Worm (Caenorhabditis elegans) whole organism, late embryonic: ENCODE results near the gene clec-168.

Experiments used
- C38D4.7 ChIP-seq: fragments of 200-800 bp; sonication (Bioruptor generic); optimal IDR thresholded peaks from 2 replicates; lab custom pipeline; 2018; ENCODE audit warnings: mild to moderate bottlenecking, missing genetic modification characterization, moderate library complexity, missing compliant biosample characterization
- F13H6.1 ChIP-seq: sonication (generic microtip); optimal IDR thresholded peaks from 2 replicates; lab custom pipeline; 2016; ENCODE audit warnings: missing genetic modification characterization, missing compliant biosample characterization
- K09A11.1 ChIP-seq: sonication (generic microtip); optimal IDR thresholded peaks from 2 replicates; lab custom pipeline; 2017; ENCODE audit warnings: antibody characterized with exemption, mild to moderate bottlenecking, missing genetic modification characterization, missing compliant biosample characterization; ENCODE audit not compliant: insufficient read depth
- ahr-1 ChIP-seq: sonication (generic microtip); optimal IDR thresholded peaks from 2 replicates; lab custom pipeline; 2016; ENCODE audit warnings: missing genetic modification characterization, missing compliant biosample characterization
- ama-1 ChIP-seq: fragments of 150-350 bp; optimal IDR thresholded peaks from 2 replicates; lab custom pipeline; 2014
- ceh-19 ChIP-seq: fragments of 200-800 bp; sonication (Bioruptor generic); optimal IDR thresholded peaks from 2 replicates; lab custom pipeline; 2018; ENCODE audit warnings: mild to moderate bottlenecking, missing genetic modification characterization, missing compliant biosample characterization
- ceh-22 ChIP-seq: sonication (generic microtip); optimal IDR thresholded peaks from 2 replicates; lab custom pipeline; 2017; ENCODE audit warnings: missing biosample characterization, missing genetic modification characterization
- ceh-24 ChIP-seq: sonication (generic microtip); optimal IDR thresholded peaks from 2 replicates; lab custom pipeline; 2016; ENCODE audit warnings: mild to moderate bottlenecking, missing genetic modification characterization, missing compliant biosample characterization
- ceh-30 ChIP-seq: fragments of 150-350 bp; optimal IDR thresholded peaks from 2 replicates; lab custom pipeline; 2014; ENCODE audit warnings: missing biosample characterization, missing genetic modification characterization
- ceh-45 ChIP-seq: fragments of 200-800 bp; sonication (Bioruptor generic); IDR thresholded peaks from 2 replicates; pipeline ENCODE4 v1.3.6; 2022; ENCODE audit warnings: missing genetic modification reagents, missing genetic modification characterization, missing compliant biosample characterization
- ceh-48 ChIP-seq: sonication (generic microtip); optimal IDR thresholded peaks from 2 replicates; lab custom pipeline; 2016; ENCODE audit warnings: missing genetic modification characterization, inconsistent platforms, missing compliant biosample characterization
- ceh-6 ChIP-seq: fragments of 200-800 bp; sonication (Bioruptor generic); optimal IDR thresholded peaks from 2 replicates; lab custom pipeline; 2018; ENCODE audit warnings: mild to moderate bottlenecking, missing genetic modification characterization, missing compliant biosample characterization
- dve-1 ChIP-seq: sonication (generic microtip); optimal IDR thresholded peaks from 2 replicates; lab custom pipeline; 2017; ENCODE audit warnings: antibody characterized with exemption, mild to moderate bottlenecking, missing genetic modification characterization, missing compliant biosample characterization
- elt-2 ChIP-seq: sonication (generic microtip); optimal IDR thresholded peaks from 2 replicates; lab custom pipeline; 2016; ENCODE audit warnings: missing genetic modification reagents, missing genetic modification characterization, missing compliant biosample characterization
- elt-4 ChIP-seq: sonication (generic microtip); optimal IDR thresholded peaks from 2 replicates; lab custom pipeline; 2016; ENCODE audit warnings: missing genetic modification characterization, missing compliant biosample characterization
- ets-4 ChIP-seq: sonication (generic microtip); optimal IDR thresholded peaks from 2 replicates; lab custom pipeline; 2016; ENCODE audit warnings: missing genetic modification characterization, missing compliant biosample characterization
- eyg-1 ChIP-seq: sonication (generic microtip); optimal IDR thresholded peaks from 2 replicates; lab custom pipeline; 2016; ENCODE audit warnings: missing genotype, missing genetic modification characterization, missing compliant biosample characterization
- fkh-10 ChIP-seq: fragments of 150-350 bp; optimal IDR thresholded peaks from 2 replicates; lab custom pipeline; 2014; ENCODE audit warnings: missing biosample characterization, missing genetic modification reagents, missing genetic modification characterization
- fkh-6 ChIP-seq: sonication (generic microtip); optimal IDR thresholded peaks from 2 replicates; lab custom pipeline; 2016; ENCODE audit warnings: missing genetic modification characterization, missing compliant biosample characterization
- gmeb-2 ChIP-seq: sonication (generic microtip); optimal IDR thresholded peaks from 2 replicates; lab custom pipeline; 2016; ENCODE audit warnings: missing genetic modification characterization, inconsistent platforms, missing compliant biosample characterization
- hlh-15 ChIP-seq: sonication (generic microtip); optimal IDR thresholded peaks from 2 replicates; lab custom pipeline; 2016; ENCODE audit warnings: missing genetic modification characterization, missing compliant biosample characterization
- hlh-30 ChIP-seq: sonication (generic microtip); optimal IDR thresholded peaks from 2 replicates; lab custom pipeline; 2017; ENCODE audit warnings: antibody characterized with exemption, missing genetic modification characterization, missing compliant biosample characterization; ENCODE audit not compliant: insufficient read depth
- hlh-8 ChIP-seq: sonication (generic microtip); optimal IDR thresholded peaks from 2 replicates; lab custom pipeline; 2016; ENCODE audit warnings: missing genotype, missing genetic modification characterization, missing compliant biosample characterization
- madf-2 ChIP-seq: sonication (generic microtip); optimal IDR thresholded peaks from 2 replicates; lab custom pipeline; 2017; ENCODE audit warnings: missing genetic modification characterization, missing compliant biosample characterization
- nfya-1 ChIP-seq: sonication (generic microtip); optimal IDR thresholded peaks from 2 replicates; lab custom pipeline; 2017; ENCODE audit warnings: missing genetic modification characterization, mild to moderate bottlenecking, missing compliant biosample characterization, antibody characterized with exemption, moderate library complexity
- nhr-11 ChIP-seq: fragments of 150-350 bp; optimal IDR thresholded peaks from 2 replicates; lab custom pipeline; 2014; ENCODE audit warnings: missing biosample characterization, missing genetic modification characterization
- npax-4 ChIP-seq: sonication (generic microtip); optimal IDR thresholded peaks from 2 replicates; lab custom pipeline; 2016; ENCODE audit warnings: missing genetic modification characterization, missing compliant biosample characterization
- pha-4 ChIP-seq: fragments of 150-350 bp; optimal IDR thresholded peaks from 2 replicates; lab custom pipeline; 2018; ENCODE audit warnings: missing biosample characterization, missing genetic modification reagents, missing genetic modification characterization
- sox-2 ChIP-seq: fragments of 200-800 bp; sonication (Bioruptor generic); IDR thresholded peaks from 2 replicates; pipeline ENCODE4 v1.3.6; 2022; ENCODE audit warnings: missing genetic modification reagents, missing genetic modification characterization, missing compliant biosample characterization
- sox-4 ChIP-seq: sonication (generic microtip); optimal IDR thresholded peaks from 2 replicates; lab custom pipeline; 2017; ENCODE audit warnings: mild to moderate bottlenecking, missing genetic modification characterization, inconsistent platforms, missing compliant biosample characterization
- tbx-2 ChIP-seq: sonication (generic microtip); optimal IDR thresholded peaks from 2 replicates; lab custom pipeline; 2016; ENCODE audit warnings: missing genetic modification characterization, missing compliant biosample characterization
- tbx-7 ChIP-seq: sonication (generic microtip); optimal IDR thresholded peaks from 2 replicates; lab custom pipeline; 2016; ENCODE audit warnings: missing genotype, missing genetic modification characterization, missing compliant biosample characterization
- unc-3 ChIP-seq, 2 experiments: fragments of 200-800 bp in 1 of 2; sonication (Bioruptor generic) in 1 of 2; sonication (generic microtip) in 1 of 2; conservative IDR thresholded peaks in 1 of 2; optimal IDR thresholded peaks in 1 of 2; 2 replicates each; pipeline versions ENCODE4 v1.3.6 to Lab custom; 2016 to 2022; ENCODE audit warnings: missing compliant biosample characterization in 2 of 2, missing genetic modification characterization in 2 of 2, missing genetic modification reagents in 1 of 2
- unc-42 ChIP-seq: sonication (generic microtip); optimal IDR thresholded peaks from 2 replicates; lab custom pipeline; 2016; ENCODE audit warnings: missing genotype, missing genetic modification characterization, missing compliant biosample characterization
- unc-55 ChIP-seq: sonication (generic microtip); optimal IDR thresholded peaks from 2 replicates; lab custom pipeline; 2017; ENCODE audit warnings: missing biosample characterization, missing genetic modification reagents, missing genetic modification characterization
- unc-86 ChIP-seq: sonication (generic microtip); optimal IDR thresholded peaks from 2 replicates; lab custom pipeline; 2016; ENCODE audit warnings: missing genetic modification characterization, missing compliant biosample characterization
- zip-5 ChIP-seq: sonication (generic microtip); optimal IDR thresholded peaks from 2 replicates; lab custom pipeline; 2016; ENCODE audit warnings: missing genetic modification characterization, missing compliant biosample characterization
- ztf-16 ChIP-seq: sonication (generic microtip); optimal IDR thresholded peaks from 2 replicates; lab custom pipeline; 2017; ENCODE audit warnings: missing genetic modification characterization, missing compliant biosample characterization

Gene clec-168

DNA sequence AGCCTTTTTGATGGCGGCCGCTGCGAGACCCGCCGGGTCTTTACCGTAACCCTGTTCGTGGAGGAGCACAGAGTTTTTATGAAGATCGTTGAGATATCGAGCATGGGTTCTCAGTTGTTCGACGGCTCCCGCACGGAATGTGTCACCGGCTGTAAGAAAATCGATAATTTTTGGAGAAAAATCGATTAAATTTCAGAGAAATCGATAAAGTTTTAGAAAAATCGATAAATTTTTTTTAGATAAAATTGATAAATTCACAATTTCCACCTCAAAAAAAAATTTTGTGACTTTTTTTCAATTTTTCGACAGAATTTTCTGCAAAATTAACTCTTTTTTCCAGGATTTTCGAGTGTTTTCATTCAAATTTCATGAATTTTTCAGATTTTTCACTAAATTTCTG lies 22.0 kb upstream of the clec-168 start (continued):
- TF ChIP-seq nfya-1 (tag; lab: Kevin White, UChicago) (no peak), ceh-24 (tag; lab: Kevin White, UChicago) (no peak)

DNA sequence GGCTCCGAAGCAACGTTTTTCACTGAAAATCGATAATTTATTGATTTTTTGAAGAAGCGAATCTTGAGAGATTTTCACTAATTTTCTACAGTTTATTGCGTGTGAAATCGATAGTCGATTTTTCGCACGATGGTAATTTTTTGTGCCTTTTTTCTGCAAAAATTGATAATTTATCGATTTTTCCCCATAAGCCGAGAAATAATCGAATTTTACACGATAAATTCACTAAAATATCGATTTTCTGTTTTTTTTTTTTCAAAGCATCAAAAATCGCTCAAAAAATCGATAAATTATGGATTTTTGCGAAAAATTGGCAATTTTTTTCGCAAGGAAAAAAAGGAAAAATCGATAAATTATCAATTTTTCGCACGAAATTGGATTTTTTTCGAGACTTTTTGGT lies 21.0 kb upstream of the clec-168 start:
- TF ChIP-seq zip-5 (tag; lab: Kevin White, UChicago) (no peak), ceh-48 (peak; percentile 10)

DNA sequence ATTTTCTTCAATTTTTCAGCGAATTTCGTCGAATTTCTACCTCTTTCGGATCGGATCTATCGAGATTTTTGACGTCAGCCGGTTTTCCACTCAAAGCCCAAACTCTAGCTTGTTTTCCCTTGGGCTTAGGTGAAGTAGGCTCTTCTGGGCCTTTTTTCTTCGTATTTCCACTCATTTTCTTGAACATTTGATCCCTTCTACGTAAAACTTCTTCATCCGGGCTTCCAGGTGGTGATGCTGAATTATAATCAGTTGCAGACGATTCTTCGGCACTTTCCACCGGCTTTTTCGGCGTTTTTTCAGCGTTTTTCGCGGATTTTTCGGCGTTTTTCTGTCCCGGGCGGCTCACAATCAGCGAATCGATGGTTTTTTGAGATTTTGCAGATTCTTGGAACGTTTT lies 18.6 kb upstream of the clec-168 start:
- TF ChIP-seq ztf-16 (tag; lab: Kevin White, UChicago) (no peak), ceh-45 (no peak), hlh-15 (no peak), eyg-1 (tag; lab: Kevin White, UChicago) (no peak), C38D4.7 (GFP tag; lab: Kevin White, UChicago) (no peak), hlh-8 (tag; lab: Kevin White, UChicago) (no peak), unc-3 (GFP tag; conservative IDR thresholded peaks at IDR 0.05; lab: Robert Waterston, UW) (no peak), unc-3 (tag; optimal IDR thresholded peaks at IDR 0.05; lab: Kevin White, UChicago) (no peak), sox-2 (GFP tag; lab: Robert Waterston, UW) (no peak), ceh-19 (GFP tag; lab: Kevin White, UChicago) (no peak), fkh-6 (no peak), unc-55 (GFP tag; lab: Kevin White, UChicago) (no peak), unc-42 (tag; lab: Kevin White, UChicago) (no peak), tbx-7 (no peak), pha-4 (tag; lab: Kevin White, UChicago) (no peak), elt-2 (tag; lab: Kevin White, UChicago) (no peak), ahr-1 (no peak), unc-86 (no peak)

DNA sequence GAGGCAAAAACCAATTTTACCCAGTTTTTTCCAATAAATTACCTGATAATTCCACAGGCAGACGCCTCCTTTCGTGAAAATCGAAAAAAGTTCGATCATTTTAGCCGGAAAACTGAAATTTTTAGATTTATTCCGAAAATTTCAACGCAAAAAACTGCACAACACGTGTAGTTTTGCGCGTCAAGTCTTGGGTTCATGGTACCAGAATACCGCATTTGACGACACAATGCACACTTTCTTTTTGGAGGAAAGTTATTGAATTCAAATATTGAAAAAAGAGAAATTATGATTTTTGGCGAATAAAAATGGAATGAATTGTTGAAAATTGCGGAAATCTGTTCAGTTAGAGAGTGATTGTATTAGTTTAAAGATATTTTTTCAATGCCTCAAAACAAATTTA lies 17.1 kb upstream of the clec-168 start, which contains the start of gene F38A1.8:
Gene F38A1.8, minus strand, starts transcription at position 167 of the 400 bp plus-strand sequence.
- no peak for TF ChIP-seq npax-4 (tag; lab: Kevin White, UChicago)
- TF ChIP-seq hlh-30 = peak; percentile 38
- no peak for TF ChIP-seq nhr-11
- TF ChIP-seq sox-4 (tag; lab: Kevin White, UChicago) = no peak
- TF ChIP-seq nfya-1 (tag; lab: Kevin White, UChicago) = peak; percentile 29

DNA sequence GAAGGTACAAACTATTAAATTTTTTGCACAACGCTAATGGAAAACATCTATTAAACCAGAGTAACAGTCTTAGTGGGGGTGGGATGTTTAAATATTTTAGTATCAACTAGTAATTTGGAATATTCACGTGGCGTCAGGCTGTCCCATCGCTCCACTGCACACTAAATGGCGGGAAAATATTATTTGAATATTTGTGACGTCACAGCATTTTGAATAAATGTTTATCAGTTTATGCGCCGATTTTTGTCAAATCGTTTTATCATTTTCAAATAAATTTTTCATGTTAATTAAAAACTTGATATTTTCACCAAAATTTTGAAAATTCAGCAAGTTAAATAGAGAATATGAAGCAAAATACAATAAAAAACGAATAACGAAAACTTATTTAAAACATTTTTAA lies 13.5 kb upstream of the clec-168 start, which contains the start of gene F38A1.15:
Gene F38A1.15, minus strand, starts transcription at position 101 of the 400 bp plus-strand sequence.
- TF ChIP-seq dve-1 (tag; lab: Kevin White, UChicago) = no peak
- no peak for TF ChIP-seq K09A11.1 (tag; lab: Kevin White, UChicago)
- TF ChIP-seq fkh-10 (GFP tag; lab: Kevin White, UChicago) = no peak

DNA sequence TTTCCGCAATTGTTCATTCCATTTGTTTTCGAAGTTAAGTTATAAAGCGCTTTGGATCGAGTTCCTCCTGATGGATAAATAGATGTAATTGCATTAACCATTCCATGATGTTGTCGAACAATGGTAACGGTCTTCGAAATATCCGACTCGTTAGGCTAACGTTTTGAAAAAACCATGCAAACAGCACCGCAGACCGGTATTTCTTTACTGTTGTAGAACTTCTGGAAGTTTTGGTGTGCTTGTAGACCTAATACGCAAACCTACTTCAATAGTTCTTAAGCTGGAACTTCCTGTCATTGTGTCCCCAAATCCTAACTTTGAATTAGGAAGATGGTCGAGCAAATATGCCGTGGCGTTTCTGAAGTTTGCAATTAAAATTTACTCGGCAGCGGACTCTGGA lies 11.5 kb upstream of the clec-168 start, which contains the start of gene F38A1.9:
Gene F38A1.9, minus strand, starts transcription at position 101 of the 400 bp plus-strand sequence.
- TF ChIP-seq ceh-22 (no peak), unc-3 (GFP tag; conservative IDR thresholded peaks at IDR 0.05; lab: Robert Waterston, UW) (no peak), unc-3 (tag; optimal IDR thresholded peaks at IDR 0.05; lab: Kevin White, UChicago) (no peak), tbx-2 (no peak), elt-4 (no peak), ceh-48 (no peak), madf-2 (no peak), ceh-19 (GFP tag; lab: Kevin White, UChicago) (no peak), ets-4 (tag; lab: Kevin White, UChicago) (no peak), gmeb-2 (tag; lab: Kevin White, UChicago) (no peak), tbx-7 (no peak), ceh-6 (GFP tag; lab: Kevin White, UChicago) (no peak), ama-1 (lab: Kevin White, UChicago) (no peak), ceh-30 (no peak), F13H6.1 (no peak), ceh-45 (no peak)
